Worm (Caenorhabditis elegans): ENCODE measurements around the gene mutd-1.

The mutd-1 gene

DNA sequence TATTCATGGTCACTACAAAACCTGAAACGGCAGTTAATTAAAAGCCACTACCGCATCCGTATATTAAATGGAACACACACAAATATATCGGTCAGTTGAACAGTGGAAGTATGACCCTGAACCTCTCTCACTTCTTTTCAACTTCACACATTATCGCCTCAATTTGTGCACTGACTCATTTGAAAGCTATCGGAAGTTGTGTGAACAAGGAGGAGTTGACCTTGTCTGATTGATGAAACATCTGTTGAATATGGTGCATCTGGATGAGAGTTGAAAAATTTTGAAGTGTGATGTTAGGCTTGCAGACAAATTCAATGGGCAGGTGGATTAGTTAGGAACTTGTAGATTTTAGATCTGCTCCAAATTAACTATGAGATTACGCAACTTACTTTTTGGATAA is 36.4 kb downstream of the mutd-1 start:
- TF ChIP-seq tbx-2 (tag; optimal IDR thresholded peaks at IDR 0.05) (no peak), che-1 (tag; optimal IDR thresholded peaks at IDR 0.05) (no peak), unc-3 (GFP tag; conservative IDR thresholded peaks at IDR 0.05) (no peak), unc-3 (tag; optimal IDR thresholded peaks at IDR 0.05) (no peak), hlh-30 (tag; optimal IDR thresholded peaks at IDR 0.05; ENCODE audit: insufficient read depth) (no peak), dmd-4 (tag; optimal IDR thresholded peaks at IDR 0.05; ENCODE audit: borderline replicate concordance) (no peak), syd-9 (tag; optimal IDR thresholded peaks at IDR 0.05) (no peak)

DNA sequence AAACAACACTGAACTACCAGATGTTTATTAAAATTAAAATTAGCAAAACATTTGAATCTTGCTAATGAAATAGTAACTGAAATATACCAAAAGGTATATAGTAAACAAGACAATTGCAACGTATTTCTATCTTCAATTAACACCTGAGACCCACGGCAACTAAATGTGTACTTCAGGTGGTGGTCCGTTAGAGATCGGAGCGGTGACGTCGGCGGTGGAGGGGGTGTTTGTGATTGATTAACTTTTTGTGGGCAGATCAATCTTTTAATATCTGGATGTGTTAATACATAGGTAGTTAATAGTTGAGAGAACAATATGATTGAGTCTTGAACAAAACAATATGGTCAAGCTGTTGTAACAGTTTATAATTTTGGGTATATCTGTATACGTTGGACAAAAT is 37.8 kb downstream of the mutd-1 start:
- TF ChIP-seq gmeb-2 (tag; optimal IDR thresholded peaks at IDR 0.05) (no peak), Y22D7AL.16 (tag; optimal IDR thresholded peaks at IDR 0.05) (no peak), npax-4 (tag; optimal IDR thresholded peaks at IDR 0.05) (no peak), ceh-48 (tag; optimal IDR thresholded peaks at IDR 0.05) (no peak), hlh-13 (GFP tag; optimal IDR thresholded peaks at IDR 0.05) (no peak), ceh-24 (tag; optimal IDR thresholded peaks at IDR 0.05) (no peak), tbx-2 (tag; optimal IDR thresholded peaks at IDR 0.05) (no peak), unc-3 (GFP tag; conservative IDR thresholded peaks at IDR 0.05) (no peak), unc-3 (tag; optimal IDR thresholded peaks at IDR 0.05) (no peak), elt-4 (tag; optimal IDR thresholded peaks at IDR 0.05) (no peak), madf-2 (tag; optimal IDR thresholded peaks at IDR 0.05) (no peak), eyg-1 (tag; optimal IDR thresholded peaks at IDR 0.05) (no peak), pqm-1 (tag; optimal IDR thresholded peaks at IDR 0.05) (no peak), ztf-16 (tag; optimal IDR thresholded peaks at IDR 0.05) (no peak), sdc-2 (tag; optimal IDR thresholded peaks at IDR 0.05) (no peak), tbx-7 (tag; optimal IDR thresholded peaks at IDR 0.05) (no peak), unc-42 (tag; optimal IDR thresholded peaks at IDR 0.05) (no peak), ceh-14 (tag; optimal IDR thresholded peaks at IDR 0.05) (no peak), dve-1 (tag; optimal IDR thresholded peaks at IDR 0.05) (no peak)

DNA sequence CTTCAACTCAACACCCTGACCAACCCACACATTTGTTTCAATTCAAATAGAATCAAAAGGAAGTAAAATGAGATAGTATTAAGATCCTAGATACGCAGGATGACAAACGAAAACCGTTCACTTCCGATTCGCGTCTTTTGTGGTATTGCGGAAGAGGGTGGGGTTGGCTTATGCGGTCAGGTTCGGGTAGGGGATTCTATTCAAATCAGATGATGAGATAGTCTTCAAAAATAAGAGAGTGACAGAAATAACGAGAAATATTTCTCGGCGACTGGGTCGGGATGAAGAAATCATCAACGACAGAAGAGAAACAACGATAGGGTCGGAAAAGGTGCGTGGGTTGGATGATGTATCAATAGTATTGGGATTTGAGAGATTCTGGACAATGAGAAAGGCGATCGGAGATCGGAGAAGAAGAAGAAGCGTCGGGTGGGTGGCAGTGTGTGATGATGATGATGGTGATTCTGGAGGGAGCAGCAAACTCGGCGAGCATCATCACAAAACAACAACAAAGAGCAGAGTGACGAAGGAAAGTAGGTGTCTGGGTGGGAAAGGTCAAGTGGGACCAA is 38.4 kb downstream of the mutd-1 start:
- TF ChIP-seq ceh-18 (tag; optimal IDR thresholded peaks at IDR 0.05): peak; percentile 67
- TF ChIP-seq ref-2 (tag; optimal IDR thresholded peaks at IDR 0.05): peak; percentile 34
- no peak for TF ChIP-seq unc-3 (GFP tag; conservative IDR thresholded peaks at IDR 0.05)
- TF ChIP-seq unc-3 (tag; optimal IDR thresholded peaks at IDR 0.05): no peak
- TF ChIP-seq lin-11 (tag; optimal IDR thresholded peaks at IDR 0.05): no peak
- TF ChIP-seq elt-4 (tag; optimal IDR thresholded peaks at IDR 0.05): no peak
- no peak for TF ChIP-seq ceh-48 (tag; optimal IDR thresholded peaks at IDR 0.05)
- peak; percentile 75 for TF ChIP-seq rnt-1 (tag; optimal IDR thresholded peaks at IDR 0.05)
- no peak for TF ChIP-seq K02D7.2 (tag; optimal IDR thresholded peaks at IDR 0.05)
- no peak for TF ChIP-seq madf-2 (tag; optimal IDR thresholded peaks at IDR 0.05)
- TF ChIP-seq unc-55 (GFP tag; optimal IDR thresholded peaks at IDR 0.05): peak; percentile 41
- TF ChIP-seq nfya-1 (tag; optimal IDR thresholded peaks at IDR 0.05): peak; percentile 31
- TF ChIP-seq C08G9.2 (tag; optimal IDR thresholded peaks at IDR 0.05): peak; percentile 5
- TF ChIP-seq ceh-9 (tag; optimal IDR thresholded peaks at IDR 0.05): no peak
- TF ChIP-seq ceh-45 (GFP tag; IDR thresholded peaks at IDR 0.05): no peak

DNA sequence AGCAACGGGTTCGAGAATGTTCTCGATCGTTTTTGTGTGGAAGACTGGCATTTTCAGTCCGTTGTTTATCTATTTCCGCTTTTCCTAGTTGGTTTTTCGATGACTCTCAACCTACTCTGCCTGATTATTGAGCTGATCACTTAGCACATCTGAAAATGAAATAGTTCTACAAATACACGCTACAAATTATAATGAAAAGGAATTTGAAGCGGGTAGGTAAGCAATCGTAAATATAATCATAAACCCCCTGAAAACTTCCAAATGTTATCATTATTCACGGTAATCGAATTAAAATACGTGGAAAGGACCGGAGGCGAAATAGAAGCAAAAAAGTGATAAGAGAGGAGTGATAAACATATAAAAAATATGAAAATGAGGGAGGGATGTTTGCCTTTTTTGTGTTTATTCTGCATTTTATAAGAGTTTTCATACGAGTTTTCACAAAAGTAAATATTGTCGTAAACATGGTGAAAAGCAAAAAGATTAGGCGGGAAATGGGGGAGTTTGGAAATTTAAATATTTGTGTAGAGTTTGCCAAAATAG is 39.6 kb downstream of the mutd-1 start, which contains the start of gene deb-1:
Gene deb-1, minus strand, starts transcription at position 51 of the 543 bp plus-strand sequence.
- TF ChIP-seq T23F11.4 (GFP tag; optimal IDR thresholded peaks at IDR 0.05) (no peak), elt-2 (tag; optimal IDR thresholded peaks at IDR 0.05) (peak; percentile 8)

Data from whole organism, late embryonic.